Fruit fly (Drosophila melanogaster) whole organism, wandering third instar larva: Measurements from ENCODE around the gene CG33791.

Experiments
- Abd-B ChIP-seq: fragments of >200 bp; optimal IDR thresholded peaks from 2 replicates; lab custom pipeline; 2017; ENCODE audit warnings: missing biosample characterization, missing genetic modification characterization
- CG32264 ChIP-seq: fragments of 200-800 bp; sonication (Bioruptor generic); optimal IDR thresholded peaks from 2 replicates; lab custom pipeline; 2016; ENCODE audit warnings: missing biosample characterization, missing genetic modification characterization
- CG9705 ChIP-seq: fragments of 200-800 bp; sonication (Bioruptor generic); optimal IDR thresholded peaks from 2 replicates; lab custom pipeline; 2018; ENCODE audit warnings: missing biosample characterization, mild to moderate bottlenecking, missing genetic modification characterization
- CrebA ChIP-seq: fragments of 200-800 bp; sonication (Bioruptor generic); optimal IDR thresholded peaks from 2 replicates; lab custom pipeline; 2016; ENCODE audit warnings: missing biosample characterization, mild to moderate bottlenecking, missing genetic modification characterization, borderline replicate concordance
- Dfd ChIP-seq: fragments of >200 bp; optimal IDR thresholded peaks from 2 replicates; lab custom pipeline; 2017; ENCODE audit warnings: missing biosample characterization, missing genetic modification characterization
- Dif ChIP-seq: fragments of 200-275, 200-300 bp; sonication (Bioruptor generic); optimal IDR thresholded peaks from 2 replicates; lab custom pipeline; 2018; ENCODE audit warnings: missing biosample characterization, missing genetic modification characterization; ENCODE audit not compliant: partially characterized antibody
- GATAd ChIP-seq: sonication (Bioruptor generic); optimal IDR thresholded peaks from 2 replicates; lab custom pipeline; 2016; ENCODE audit warnings: missing biosample characterization, missing genetic modification characterization
- HLH106 ChIP-seq: fragments of 200-800 bp; optimal IDR thresholded peaks from 3 replicates; lab custom pipeline; 2019; ENCODE audit warnings: missing biosample characterization, mild to moderate bottlenecking, missing genetic modification characterization, moderate library complexity
- Hnf4 ChIP-seq: fragments of 200-800 bp; sonication (Bioruptor generic); optimal IDR thresholded peaks from 2 replicates; lab custom pipeline; 2016; ENCODE audit warnings: missing biosample characterization, mild to moderate bottlenecking, missing genetic modification characterization
- Hr78 ChIP-seq: fragments of >200 bp; optimal IDR thresholded peaks from 2 replicates; lab custom pipeline; 2017; ENCODE audit warnings: missing biosample characterization, missing genetic modification characterization
- Hr83 ChIP-seq: fragments of 200-300 bp; sonication (Bioruptor generic); optimal IDR thresholded peaks from 2 replicates; lab custom pipeline; 2016; ENCODE audit warnings: missing biosample characterization, mild to moderate bottlenecking, missing genetic modification characterization, moderate library complexity; ENCODE audit not compliant: poor library complexity, severe bottlenecking
- Mio ChIP-seq: sonication (Bioruptor generic); optimal IDR thresholded peaks from 2 replicates; lab custom pipeline; 2016; ENCODE audit warnings: missing biosample characterization, missing genetic modification characterization
- Myc ChIP-seq: fragments of >200 bp; optimal IDR thresholded peaks from 2 replicates; lab custom pipeline; 2017
- N ChIP-seq: fragments of >200 bp; optimal IDR thresholded peaks from 2 replicates; lab custom pipeline; 2018; ENCODE audit warnings: missing biosample characterization, missing external identifiers, missing genetic modification characterization
- OdsH ChIP-seq: fragments of 200-800 bp; sonication (Bioruptor generic); optimal IDR thresholded peaks from 2 replicates; lab custom pipeline; 2016; ENCODE audit warnings: missing biosample characterization, mild to moderate bottlenecking, missing genetic modification characterization
- Sp1 ChIP-seq: fragments of 200-800 bp; sonication (Bioruptor generic); optimal IDR thresholded peaks from 3 replicates; lab custom pipeline; 2019; ENCODE audit warnings: missing biosample characterization, mild to moderate bottlenecking, missing genetic modification characterization, moderate library complexity
- Vsx2 ChIP-seq: fragments of 200-300, 225-300 bp; sonication (Bioruptor generic); optimal IDR thresholded peaks from 2 replicates; lab custom pipeline; 2018; ENCODE audit warnings: missing biosample characterization, missing genetic modification characterization; ENCODE audit not compliant: partially characterized antibody
- brk ChIP-seq: fragments of 200-800 bp; sonication (Bioruptor generic); optimal IDR thresholded peaks from 2 replicates; lab custom pipeline; 2016; ENCODE audit warnings: missing biosample characterization, mild to moderate bottlenecking, missing genetic modification characterization
- dl ChIP-seq, 2 experiments: fragments of 175-275, 200-275 bp in 1 of 2; fragments of 200-275 bp in 1 of 2; sonication (Bioruptor generic); optimal IDR thresholded peaks; lab custom pipeline; 2018; ENCODE audit warnings: mild to moderate bottlenecking in 2 of 2, missing biosample characterization in 2 of 2, missing genetic modification characterization in 2 of 2, moderate library complexity in 2 of 2; ENCODE audit not compliant: partially characterized antibody in 2 of 2, insufficient read depth in 1 of 2
- dmrt93B ChIP-seq: fragments of 200-800 bp; sonication (Bioruptor generic); optimal IDR thresholded peaks from 2 replicates; lab custom pipeline; 2018; ENCODE audit warnings: missing biosample characterization, mild to moderate bottlenecking, missing genetic modification characterization
- dsf ChIP-seq: sonication (Bioruptor generic); optimal IDR thresholded peaks from 2 replicates; lab custom pipeline; 2016; ENCODE audit warnings: missing biosample characterization, missing genetic modification characterization, borderline replicate concordance
- ey ChIP-seq: fragments of 200-800 bp; sonication (Bioruptor generic); optimal IDR thresholded peaks from 2 replicates; lab custom pipeline; 2016; ENCODE audit warnings: missing biosample characterization, missing genetic modification characterization
- foxo ChIP-seq, 2 experiments: fragments of 200-800 bp; sonication (Bioruptor generic); optimal IDR thresholded peaks; 2 replicates in 1 of 2; 3 replicates in 1 of 2; lab custom pipeline; 2016 to 2017; ENCODE audit warnings: missing biosample characterization in 2 of 2, missing genetic modification characterization in 2 of 2
- h ChIP-seq: fragments of 200-800 bp; sonication (Bioruptor generic); optimal IDR thresholded peaks from 3 replicates; lab custom pipeline; 2016; ENCODE audit warnings: missing biosample characterization, mild to moderate bottlenecking, missing genetic modification characterization
- jim ChIP-seq: fragments of 175-275, 200-325 bp; sonication (Bioruptor generic); optimal IDR thresholded peaks from 2 replicates; lab custom pipeline; 2016; ENCODE audit warnings: missing biosample characterization, mild to moderate bottlenecking, missing genetic modification characterization
- pan ChIP-seq: fragments of >200 bp; optimal IDR thresholded peaks from 2 replicates; lab custom pipeline; 2017
- rgr ChIP-seq: fragments of 200-800 bp; sonication (Bioruptor generic); optimal IDR thresholded peaks from 3 replicates; lab custom pipeline; 2016; ENCODE audit warnings: missing biosample characterization, mild to moderate bottlenecking, missing genetic modification characterization
- sage ChIP-seq: fragments of 200-800 bp; sonication (Bioruptor generic); optimal IDR thresholded peaks from 2 replicates; lab custom pipeline; 2016; ENCODE audit warnings: missing biosample characterization, mild to moderate bottlenecking, missing genetic modification characterization
- sv ChIP-seq: fragments of 200-800 bp; sonication (Bioruptor generic); optimal IDR thresholded peaks from 3 replicates; lab custom pipeline; 2016; ENCODE audit warnings: missing biosample characterization, missing genetic modification characterization
- tai ChIP-seq: sonication (Bioruptor generic); optimal IDR thresholded peaks from 2 replicates; lab custom pipeline; 2016; ENCODE audit warnings: missing biosample characterization, missing genetic modification characterization
- usp ChIP-seq: fragments of >200 bp; optimal IDR thresholded peaks from 2 replicates; lab custom pipeline; 2017; ENCODE audit warnings: missing biosample characterization, missing genetic modification characterization
- woc ChIP-seq: sonication (Bioruptor generic); optimal IDR thresholded peaks from 2 replicates; lab custom pipeline; 2016; ENCODE audit warnings: missing biosample characterization, mild to moderate bottlenecking, missing genetic modification characterization

Gene CG33791

dm6 chr3L:1649363-1649762 is 46.6 kb downstream of the CG33791 start:
- no peak for TF ChIP-seq CrebA (GFP tag; lab: Kevin White, UChicago)
- no peak for TF ChIP-seq CG9705
- TF ChIP-seq, all 38 proteins: peak for 0

dm6 chr3L:1652700-1653200 is 50.0 kb downstream of the CG33791 start, which contains the start of the genes CG7970 and Vta1:
Gene CG7970, plus strand, starts transcription at chr3L:1652750.
Gene Vta1, minus strand, starts transcription at chr3L:1652900.
- TF ChIP-seq Hr83 (GFP tag; lab: Kevin White, UChicago) (peak; percentile 35), ey (no peak), OdsH (GFP tag; lab: Kevin White, UChicago) (no peak)

dm6 chr3L:1653752-1654151 is 51.0 kb downstream of the CG33791 start:
- TF ChIP-seq tai (GFP tag; lab: Kevin White, UChicago), result no peak
- no peak for TF ChIP-seq CG9705
- no peak for TF ChIP-seq Hr78 (GFP tag; lab: Kevin White, UChicago)
- no peak for TF ChIP-seq N
- no peak for TF ChIP-seq Mio (GFP tag; lab: Kevin White, UChicago)
- TF ChIP-seq CG32264 (GFP tag; lab: Kevin White, UChicago), result no peak
- no peak for TF ChIP-seq dsf
- no peak for TF ChIP-seq h (GFP tag; lab: Kevin White, UChicago)
- no peak for TF ChIP-seq usp
- no peak for TF ChIP-seq sv (GFP tag; lab: Kevin White, UChicago)

dm6 chr3L:1661738-1662370 is 59.1 kb downstream of the CG33791 start:
- TF ChIP-seq Vsx2 (GFP tag; lab: Kevin White, UChicago), result no peak
- no peak for TF ChIP-seq h (GFP tag; lab: Kevin White, UChicago)
- no peak for TF ChIP-seq Hr83 (GFP tag; lab: Kevin White, UChicago)
- no peak for TF ChIP-seq dsf
- TF ChIP-seq HLH106 (tag; lab: Kevin White, UChicago), result no peak
- TF ChIP-seq Hnf4 (GFP tag; lab: Kevin White, UChicago), result no peak
- TF ChIP-seq N, result no peak
- no peak for TF ChIP-seq Myc (lab: Kevin White, UChicago)
- TF ChIP-seq sv (GFP tag; lab: Kevin White, UChicago), result no peak
- TF ChIP-seq Sp1 (GFP tag; lab: Kevin White, UChicago), result no peak
- no peak for TF ChIP-seq woc
- no peak for TF ChIP-seq Mio (GFP tag; lab: Kevin White, UChicago)
- TF ChIP-seq Dif (GFP tag; lab: Kevin White, UChicago), result no peak
- TF ChIP-seq CG9705, result no peak
- TF ChIP-seq pan (lab: Kevin White, UChicago), result no peak
- no peak for TF ChIP-seq Dfd
- TF ChIP-seq dmrt93B (GFP tag; lab: Kevin White, UChicago), result no peak
- TF ChIP-seq sage (GFP tag; lab: Kevin White, UChicago), result no peak
- no peak for TF ChIP-seq GATAd (GFP tag; lab: Kevin White, UChicago)
- no peak for TF ChIP-seq dl (GFP tag; optimal IDR thresholded peaks at IDR 0.05; lab: Kevin White, UChicago; ENCODE audit: insufficient read depth in 1 of 2, partially characterized antibody in 2 of 2)
- TF ChIP-seq, all 38 proteins: peak for 0

DNA sequence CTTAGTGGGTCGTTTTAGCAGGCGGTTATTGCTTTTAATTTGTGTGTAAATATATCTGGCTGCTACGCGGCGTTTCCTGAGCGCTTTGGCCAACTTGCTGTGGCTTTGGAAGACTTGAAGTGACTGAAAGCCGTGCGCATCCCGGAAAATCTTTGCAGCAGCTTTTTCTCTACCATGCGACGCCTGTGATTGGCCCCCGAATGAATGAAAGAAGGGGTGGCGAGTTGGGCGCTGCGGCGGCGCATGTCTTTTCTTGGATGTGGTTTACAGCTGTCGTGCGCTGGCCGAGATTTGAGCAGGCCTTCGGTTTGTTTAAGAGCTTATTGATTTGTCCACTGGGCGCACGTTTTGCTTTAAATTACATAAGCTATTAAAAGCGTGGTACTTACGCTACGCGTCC is 60.8 kb downstream of the CG33791 start:
- no peak for TF ChIP-seq rgr (GFP tag; lab: Kevin White, UChicago)
- peak; percentile 31 for TF ChIP-seq Dif (GFP tag; lab: Kevin White, UChicago)

DNA sequence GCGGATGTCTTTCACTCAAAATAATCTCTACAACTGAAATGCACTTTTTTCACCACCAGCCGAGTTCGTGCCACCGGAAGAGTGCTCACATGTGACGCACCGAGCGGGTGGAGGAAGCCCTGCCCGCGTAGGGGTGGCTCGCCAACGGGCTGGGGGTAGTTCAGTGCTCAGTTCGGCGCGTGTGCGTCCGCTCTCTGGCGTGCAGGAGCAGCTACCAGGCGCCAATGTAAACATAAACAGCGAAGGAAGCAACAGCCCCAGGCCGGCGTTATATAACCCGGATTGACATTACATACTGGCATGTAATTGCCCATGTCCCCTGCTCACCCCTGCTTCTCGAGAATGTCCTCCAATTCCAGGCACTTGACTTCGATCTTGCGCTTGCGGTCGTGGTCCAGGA is 61.5 kb downstream of the CG33791 start:
- TF ChIP-seq foxo (GFP tag; optimal IDR thresholded peaks at IDR 0.05; lab: Kevin White, UChicago), result no peak
- no peak for TF ChIP-seq dmrt93B (GFP tag; lab: Kevin White, UChicago)
- TF ChIP-seq HLH106 (tag; lab: Kevin White, UChicago), result no peak
- TF ChIP-seq OdsH (GFP tag; lab: Kevin White, UChicago), result no peak
- TF ChIP-seq Hr78 (GFP tag; lab: Kevin White, UChicago), result no peak
- no peak for TF ChIP-seq woc
- TF ChIP-seq ey, result no peak
- TF ChIP-seq jim, result no peak
- TF ChIP-seq dl (GFP tag; optimal IDR thresholded peaks at IDR 0.05; lab: Kevin White, UChicago; ENCODE audit: insufficient read depth in 1 of 2, partially characterized antibody in 2 of 2), result no peak
- no peak for TF ChIP-seq brk (GFP tag; lab: Kevin White, UChicago)
- no peak for TF ChIP-seq Abd-B (GFP tag; lab: Kevin White, UChicago)
- no peak for TF ChIP-seq sage (GFP tag; lab: Kevin White, UChicago)
- TF ChIP-seq Vsx2 (GFP tag; lab: Kevin White, UChicago), result no peak
